Fruit fly (Drosophila melanogaster): Measurements from ENCODE around the gene CG17834.

The CG17834 gene

DNA sequence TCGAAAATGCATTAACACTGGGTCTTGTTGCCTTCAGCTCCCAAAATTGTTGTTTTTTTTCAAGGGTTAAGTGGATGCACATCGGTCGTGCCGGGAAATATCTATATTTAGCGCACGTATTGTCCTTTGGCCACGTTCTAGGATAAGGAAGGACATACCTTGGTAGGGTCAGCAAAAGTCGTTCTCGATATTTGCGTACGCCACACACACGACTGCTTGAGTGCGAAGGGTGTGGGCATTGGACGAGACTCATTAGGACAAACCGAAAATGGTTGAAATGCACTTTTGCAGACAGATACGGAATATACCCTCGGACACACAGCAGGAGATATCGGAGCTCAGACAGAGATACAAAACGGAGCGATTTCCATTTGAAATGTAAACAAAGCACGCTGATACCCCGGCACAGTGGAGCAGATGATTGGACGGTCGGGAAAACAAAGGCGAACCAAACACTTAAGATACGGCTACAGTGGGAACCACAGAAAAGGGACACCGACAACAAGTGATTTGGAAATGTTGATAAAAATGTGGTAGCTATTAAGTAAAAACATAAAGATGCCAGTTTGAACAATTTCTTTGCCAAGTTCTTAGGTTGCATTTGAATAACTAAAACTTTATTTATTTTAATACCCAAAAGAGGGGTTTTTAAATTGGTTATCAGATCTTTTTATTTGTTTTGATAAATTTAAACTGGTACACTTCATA, 16.6 kb downstream of the CG17834 start (continued):
- TF ChIP-seq CoRest (tag; optimal IDR thresholded peaks at IDR 0.05) (peak; percentile 17), CG1024 (GFP tag; IDR thresholded peaks at IDR 0.05) (no peak), en (GFP tag; optimal IDR thresholded peaks at IDR 0.05) (no peak), az2 (GFP tag; optimal IDR thresholded peaks at IDR 0.05) (peak; percentile 0), CG13287 (GFP tag; IDR thresholded peaks at IDR 0.05; ENCODE audit: partially characterized antibody) (no peak), CG6254 (GFP tag; optimal IDR thresholded peaks at IDR 0.05) (peak; percentile 2), sr (GFP tag; IDR thresholded peaks at IDR 0.05) (no peak), CG4404 (GFP tag; IDR thresholded peaks at IDR 0.05) (no peak), gce (GFP tag; IDR thresholded peaks at IDR 0.05) (0 out of 3 replicates have a peak, but pooled peaks have one; percentile 24), Hr39 (optimal IDR thresholded peaks at IDR 0.05) (no peak), CG1603 (tag; optimal IDR thresholded peaks at IDR 0.05) (peak; percentile 5), CG4707 (GFP tag; optimal IDR thresholded peaks at IDR 0.05) (peak; percentile 39), Doc2 (GFP tag; IDR thresholded peaks at IDR 0.05) (no peak), sqz (GFP tag; optimal IDR thresholded peaks at IDR 0.05) (no peak), ind (GFP tag; optimal IDR thresholded peaks at IDR 0.05) (no peak), YL-1 (GFP tag; optimal IDR thresholded peaks at IDR 0.05) (no peak), CG11723 (GFP tag; optimal IDR thresholded peaks at IDR 0.05) (no peak), stc (GFP tag; IDR thresholded peaks at IDR 0.05) (no peak), CG12219 (GFP tag; optimal IDR thresholded peaks at IDR 0.05) (no peak), Med (GFP tag) (peak; percentile 43), wor (GFP tag; IDR thresholded peaks at IDR 0.05) (no peak), CG17361 (GFP tag; IDR thresholded peaks at IDR 0.05) (0 out of 3 replicates have a peak, but pooled peaks have one; percentile 12), CG2889 (GFP tag; IDR thresholded peaks at IDR 0.05) (no peak), inv (GFP tag; IDR thresholded peaks at IDR 0.05; ENCODE audit: partially characterized antibody) (no peak), Opbp (GFP tag; IDR thresholded peaks at IDR 0.05; ENCODE audit: partially characterized antibody) (no peak), CG9797 (GFP tag; optimal IDR thresholded peaks at IDR 0.05) (no peak), CG15479 (GFP tag; optimal IDR thresholded peaks at IDR 0.05) (peak; percentile 87), Gsc (GFP tag; IDR thresholded peaks at IDR 0.05) (no peak), ap (GFP tag; IDR thresholded peaks at IDR 0.05) (no peak), B-H1 (GFP tag; IDR thresholded peaks at IDR 0.05) (no peak), zen (tag; optimal IDR thresholded peaks at IDR 0.05) (peak; percentile 90), z (GFP tag; IDR thresholded peaks at IDR 0.05) (0 out of 3 replicates have a peak, but pooled peaks have one; percentile 12), fd64A (GFP tag; optimal IDR thresholded peaks at IDR 0.05) (no peak), phol (tag; optimal IDR thresholded peaks at IDR 0.05) (peak; percentile 20), prd (optimal IDR thresholded peaks at IDR 0.05) (no peak), prd (GFP tag; IDR thresholded peaks at IDR 0.05) (peak; percentile 20; the same call in 1 of the 3 replicates), corto (GFP tag; optimal IDR thresholded peaks at IDR 0.05) (no peak), D19A (tag; optimal IDR thresholded peaks at IDR 0.05) (peak; percentile 30), unc-4 (GFP tag; IDR thresholded peaks at IDR 0.05; ENCODE audit: partially characterized antibody) (no peak), CG32772 (GFP tag; IDR thresholded peaks at IDR 0.05) (no peak), CG43689 (GFP tag; IDR thresholded peaks at IDR 0.05) (no peak), Rfx (GFP tag; IDR thresholded peaks at IDR 0.05) (no peak), CG8388 (GFP tag; optimal IDR thresholded peaks at IDR 0.05) (no peak), CG12299 (tag; optimal IDR thresholded peaks at IDR 0.05) (no peak), ham (GFP tag; IDR thresholded peaks at IDR 0.05) (no peak), row (GFP tag; IDR thresholded peaks at IDR 0.05) (peak; percentile 38; the same call in 2 of the 3 replicates), Ptx1 (GFP tag; IDR thresholded peaks at IDR 0.05) (no peak), dm (GFP tag; optimal IDR thresholded peaks at IDR 0.05) (no peak), cas (GFP tag; IDR thresholded peaks at IDR 0.05) (no peak), gfzf (GFP tag; optimal IDR thresholded peaks at IDR 0.05) (no peak), Ssrp (tag; optimal IDR thresholded peaks at IDR 0.05) (no peak)
